Fruit fly (Drosophila melanogaster): ENCODE measurements around the gene CG10336.

The CG10336 gene

dm6 chr2L:18694724-18695105 lies 5.4 kb downstream of the CG10336 start (continued):
- no peak for TF ChIP-seq pan (optimal IDR thresholded peaks at IDR 0.05)
- TF ChIP-seq pan (GFP tag; optimal IDR thresholded peaks at IDR 0.05 in 1 of 2, IDR thresholded peaks at IDR 0.05 in 1 of 2), result no peak
- TF ChIP-seq CG17359 (tag; optimal IDR thresholded peaks at IDR 0.05), result peak; percentile 10
- TF ChIP-seq unpg (GFP tag; optimal IDR thresholded peaks at IDR 0.05), result peak; percentile 72
- peak; percentile 20; the same call in 1 of the 2 replicates for TF ChIP-seq sens-2 (GFP tag; IDR thresholded peaks at IDR 0.05)
- TF ChIP-seq ken (GFP tag; IDR thresholded peaks at IDR 0.05), result no peak
- TF ChIP-seq Hey (tag; optimal IDR thresholded peaks at IDR 0.05), result no peak
- 0 out of 3 replicates have a peak, but pooled peaks have one; percentile 39 for TF ChIP-seq ci (GFP tag; IDR thresholded peaks at IDR 0.05)
- no peak for TF ChIP-seq CG9727 (GFP tag; optimal IDR thresholded peaks at IDR 0.05)
- no peak for TF ChIP-seq D (optimal IDR thresholded peaks at IDR 0.05)
- TF ChIP-seq D (GFP tag; optimal IDR thresholded peaks at IDR 0.05), result no peak
- no peak for TF ChIP-seq pb (GFP tag; optimal IDR thresholded peaks at IDR 0.05)
- TF ChIP-seq mld (GFP tag; IDR thresholded peaks at IDR 0.05; ENCODE audit: partially characterized antibody), result no peak
- no peak for TF ChIP-seq CG12769 (tag; optimal IDR thresholded peaks at IDR 0.05)
- 0 out of 2 replicates have a peak, but pooled peaks have one; percentile 27 for TF ChIP-seq H2.0 (GFP tag; IDR thresholded peaks at IDR 0.05)
- TF ChIP-seq CG4360 (GFP tag; IDR thresholded peaks at IDR 0.05), result no peak
- no peak for TF ChIP-seq btn (GFP tag; optimal IDR thresholded peaks at IDR 0.05)
- TF ChIP-seq kah (GFP tag; optimal IDR thresholded peaks at IDR 0.05), result no peak
- no peak for TF ChIP-seq NFAT (GFP tag; IDR thresholded peaks at IDR 0.05)
- TF ChIP-seq HmgD (GFP tag; optimal IDR thresholded peaks at IDR 0.05), result no peak
- no peak for TF ChIP-seq Chrac-16 (GFP tag; optimal IDR thresholded peaks at IDR 0.05)
- TF ChIP-seq CG6854 (GFP tag; optimal IDR thresholded peaks at IDR 0.05), result no peak
- TF ChIP-seq CG4820 (GFP tag; optimal IDR thresholded peaks at IDR 0.05), result peak; percentile 20
- TF ChIP-seq Bgb (GFP tag; IDR thresholded peaks at IDR 0.05; ENCODE audit: partially characterized antibody), result no peak
- TF ChIP-seq CG18619 (GFP tag; optimal IDR thresholded peaks at IDR 0.05), result no peak
- no peak for TF ChIP-seq CG31441 (GFP tag; IDR thresholded peaks at IDR 0.05)
- TF ChIP-seq chif (GFP tag; optimal IDR thresholded peaks at IDR 0.05), result no peak
- TF ChIP-seq tll (GFP tag; optimal IDR thresholded peaks at IDR 0.05), result no peak
- no peak for TF ChIP-seq nerfin-1 (tag; optimal IDR thresholded peaks at IDR 0.05)
- no peak for TF ChIP-seq lbe (GFP tag; optimal IDR thresholded peaks at IDR 0.05)
- TF ChIP-seq tna (GFP tag; IDR thresholded peaks at IDR 0.05; ENCODE audit: partially characterized antibody), result no peak
- TF ChIP-seq mam (GFP tag; optimal IDR thresholded peaks at IDR 0.05), result peak; percentile 6
- TF ChIP-seq eyg (GFP tag; optimal IDR thresholded peaks at IDR 0.05), result no peak
- no peak for TF ChIP-seq inv (GFP tag; IDR thresholded peaks at IDR 0.05; ENCODE audit: partially characterized antibody)
- peak; percentile 3 for TF ChIP-seq CG15269 (tag; optimal IDR thresholded peaks at IDR 0.05)
- peak; percentile 50 for TF ChIP-seq CG6689 (GFP tag; IDR thresholded peaks at IDR 0.05)
- TF ChIP-seq sr (GFP tag; IDR thresholded peaks at IDR 0.05), result no peak
- no peak for TF ChIP-seq Fer3 (tag; optimal IDR thresholded peaks at IDR 0.05)
- TF ChIP-seq tio (GFP tag; optimal IDR thresholded peaks at IDR 0.05), result peak; percentile 30
- no peak for TF ChIP-seq CG13287 (GFP tag; IDR thresholded peaks at IDR 0.05; ENCODE audit: partially characterized antibody)
- no peak for TF ChIP-seq CG4328 (GFP tag; optimal IDR thresholded peaks at IDR 0.05)
- TF ChIP-seq NfI (GFP tag; optimal IDR thresholded peaks at IDR 0.05), result no peak
- no peak for TF ChIP-seq CG8765 (GFP tag; IDR thresholded peaks at IDR 0.05)
- TF ChIP-seq CoRest (tag; optimal IDR thresholded peaks at IDR 0.05), result no peak
- TF ChIP-seq CG30403 (GFP tag; optimal IDR thresholded peaks at IDR 0.05), result peak; percentile 3
- peak; percentile 16 for TF ChIP-seq Hmr (GFP tag; optimal IDR thresholded peaks at IDR 0.05)
- no peak for TF ChIP-seq Lim3 (GFP tag; IDR thresholded peaks at IDR 0.05)
- 0 out of 2 replicates have a peak, but pooled peaks have one; percentile 19 for TF ChIP-seq HLH3B (GFP tag; IDR thresholded peaks at IDR 0.05)
- no peak for TF ChIP-seq bcd (GFP tag; optimal IDR thresholded peaks at IDR 0.05)
- no peak for TF ChIP-seq Six4 (GFP tag; optimal IDR thresholded peaks at IDR 0.05)
- TF ChIP-seq CG10274 (GFP tag; optimal IDR thresholded peaks at IDR 0.05), result no peak
